Fruit fly (Drosophila melanogaster) whole organism, embryonic: ENCODE measurements around the gene Hexo1.
A peak's percentile ranks its signal among the peaks of the same experiment; 100 is the strongest.

Experiments
- Ada2b ChIP-seq: fragments of 200-800 bp; sonication (Bioruptor generic); IDR thresholded peaks from 2 replicates; pipeline ENCODE4 v1.3.6; 2022; ENCODE audit warnings: missing biosample characterization, missing genetic modification characterization
- CG10209 ChIP-seq: fragments of 200-800 bp; sonication (Bioruptor generic); optimal IDR thresholded peaks from 3 replicates; lab custom pipeline; 2017; ENCODE audit warnings: missing biosample characterization, mild to moderate bottlenecking, missing genetic modification characterization, missing genetic modification reagents
- CG10654 ChIP-seq: fragments of 200-800 bp; sonication (Bioruptor generic); optimal IDR thresholded peaks from 2 replicates; lab custom pipeline; 2016; ENCODE audit warnings: missing biosample characterization, missing genetic modification characterization
- CG11093 ChIP-seq: fragments of 200-800 bp; sonication (Bioruptor generic); IDR thresholded peaks from 3 replicates; pipeline ENCODE4 v1.3.6; 2022; ENCODE audit warnings: missing biosample characterization, missing genetic modification characterization
- CG12744 ChIP-seq: fragments of 200-800 bp; sonication (Bioruptor generic); optimal IDR thresholded peaks from 2 replicates; lab custom pipeline; 2016; ENCODE audit warnings: missing biosample characterization, missing genetic modification characterization
- CG13123 ChIP-seq: fragments of 200-800 bp; sonication (Bioruptor generic); optimal IDR thresholded peaks from 2 replicates; lab custom pipeline; 2016; ENCODE audit warnings: missing biosample characterization, missing genetic modification characterization
- CG17359 ChIP-seq: fragments of 200-800 bp; sonication (Bioruptor generic); optimal IDR thresholded peaks from 3 replicates; lab custom pipeline; 2018; ENCODE audit warnings: missing biosample characterization, mild to moderate bottlenecking, missing genetic modification characterization, moderate library complexity
- CG18476 ChIP-seq: fragments of 200-800 bp; sonication (Bioruptor generic); optimal IDR thresholded peaks from 2 replicates; lab custom pipeline; 2016; ENCODE audit warnings: missing biosample characterization, mild to moderate bottlenecking, missing genetic modification characterization
- CG2120 ChIP-seq: fragments of 200-800 bp; sonication (Bioruptor generic); optimal IDR thresholded peaks from 3 replicates; lab custom pipeline; 2016; ENCODE audit warnings: missing biosample characterization, missing genetic modification characterization
- CG3065 ChIP-seq: fragments of 200-800 bp; sonication (Bioruptor generic); optimal IDR thresholded peaks from 2 replicates; lab custom pipeline; 2016; ENCODE audit warnings: missing biosample characterization, missing genetic modification characterization
- CG34422 ChIP-seq: fragments of 200-800 bp; sonication (Bioruptor generic); IDR thresholded peaks from 3 replicates; pipeline ENCODE4 v1.3.6; 2022; ENCODE audit warnings: missing biosample characterization, missing genetic modification characterization
- CG3726 ChIP-seq: fragments of 200-800 bp; sonication (Bioruptor generic); IDR thresholded peaks from 3 replicates; pipeline ENCODE4, ENCODE4 v1.3.6; 2022; ENCODE audit warnings: missing biosample characterization, missing genetic modification characterization
- CG3847 ChIP-seq: fragments of 200-800 bp; sonication (Bioruptor generic); IDR thresholded peaks from 2 replicates; pipeline ENCODE4 v1.3.6; 2022; ENCODE audit warnings: missing biosample characterization, missing genetic modification characterization
- CG4282 ChIP-seq: fragments of 200-800 bp; sonication (Bioruptor generic); optimal IDR thresholded peaks from 2 replicates; lab custom pipeline; 2016; ENCODE audit warnings: missing biosample characterization, missing genetic modification characterization
- CG4730 ChIP-seq: fragments of 200-800 bp; sonication (Bioruptor generic); IDR thresholded peaks from 2 replicates; pipeline ENCODE4 v1.3.6; 2022; ENCODE audit warnings: missing biosample characterization, missing genetic modification characterization
- CG5180 ChIP-seq: fragments of 200-800 bp; sonication (Bioruptor generic); optimal IDR thresholded peaks from 3 replicates; lab custom pipeline; 2017; ENCODE audit warnings: missing biosample characterization, missing genetic modification characterization, mild to moderate bottlenecking, moderate library complexity, missing genetic modification reagents
- CG5953 ChIP-seq: fragments of 200-800 bp; sonication (Bioruptor generic); IDR thresholded peaks from 2 replicates; pipeline ENCODE4 v1.3.6; 2022; ENCODE audit warnings: missing biosample characterization, missing genetic modification characterization
- CG6254 ChIP-seq: fragments of 200-800 bp; sonication (Bioruptor generic); optimal IDR thresholded peaks from 3 replicates; lab custom pipeline; 2017; ENCODE audit warnings: mild to moderate bottlenecking, missing biosample characterization, missing genetic modification reagents, missing genetic modification characterization
- CG8478 ChIP-seq: fragments of >200 bp; optimal IDR thresholded peaks from 2 replicates; lab custom pipeline; 2018
- CG8944 ChIP-seq: fragments of 200-800 bp; sonication (Bioruptor generic); optimal IDR thresholded peaks from 3 replicates; lab custom pipeline; 2016; ENCODE audit warnings: missing biosample characterization, missing genetic modification characterization
- CTCF ChIP-seq: fragments of 200-800 bp; sonication (Bioruptor generic); optimal IDR thresholded peaks from 2 replicates; lab custom pipeline; 2017; ENCODE audit warnings: missing biosample characterization, mild to moderate bottlenecking, missing genetic modification characterization, moderate library complexity
- Dfd ChIP-seq, 2 experiments: fragments of >200 bp; optimal IDR thresholded peaks; 2 replicates each; lab custom pipeline; 2017; ENCODE audit warnings: missing biosample characterization in 2 of 2, missing genetic modification characterization in 2 of 2
- Dip2 ChIP-seq: fragments of 200-800 bp; sonication (Bioruptor generic); IDR thresholded peaks from 2 replicates; pipeline ENCODE4 v1.3.6; 2022; ENCODE audit warnings: missing biosample characterization, missing genetic modification characterization
- Dref ChIP-seq: fragments of 200-800 bp; sonication (Bioruptor generic); IDR thresholded peaks from 2 replicates; pipeline ENCODE4 v1.3.6; 2022; ENCODE audit warnings: missing biosample characterization, missing genetic modification characterization
- ERR ChIP-seq: fragments of 200-800 bp; sonication (Bioruptor generic); optimal IDR thresholded peaks from 2 replicates; lab custom pipeline; 2016; ENCODE audit warnings: missing biosample characterization, missing genetic modification characterization
- H2.0 ChIP-seq: fragments of 200-800 bp; sonication (Bioruptor generic); IDR thresholded peaks from 2 replicates; pipeline ENCODE4 v1.3.6; 2022; ENCODE audit warnings: missing biosample characterization, missing genetic modification characterization
- Hmx ChIP-seq: fragments of 200-800 bp; sonication (Bioruptor generic); optimal IDR thresholded peaks from 2 replicates; lab custom pipeline; 2016; ENCODE audit warnings: missing biosample characterization, missing genetic modification characterization
- Lpt ChIP-seq: fragments of >200 bp; optimal IDR thresholded peaks from 2 replicates; lab custom pipeline; 2018; ENCODE audit warnings: missing biosample characterization, missing genetic modification characterization
- Mad ChIP-seq: fragments of 200-800 bp; sonication (Bioruptor generic); optimal IDR thresholded peaks from 2 replicates; lab custom pipeline; 2016; ENCODE audit warnings: missing biosample characterization, missing genetic modification characterization
- NC2α ChIP-seq: fragments of 200-800 bp; sonication (Bioruptor generic); optimal IDR thresholded peaks from 2 replicates; lab custom pipeline; 2016; ENCODE audit warnings: missing biosample characterization, missing genetic modification characterization
- TFAM ChIP-seq: fragments of 200-800 bp; sonication (Bioruptor generic); optimal IDR thresholded peaks from 2 replicates; lab custom pipeline; 2017; ENCODE audit warnings: missing biosample characterization, missing genetic modification characterization, inconsistent platforms
- Taf1 ChIP-seq: fragments of 200-800 bp; sonication (Bioruptor generic); IDR thresholded peaks from 2 replicates; pipeline ENCODE4 v1.3.6; 2022; ENCODE audit warnings: missing biosample characterization, missing genetic modification characterization
- Usf ChIP-seq: fragments of 200-800 bp; sonication (Bioruptor generic); optimal IDR thresholded peaks from 2 replicates; lab custom pipeline; 2017; ENCODE audit warnings: missing genotype, missing biosample characterization, missing genetic modification characterization
- aop ChIP-seq: fragments of 200-800 bp; sonication (Bioruptor generic); IDR thresholded peaks from 2 replicates; pipeline ENCODE4 v1.3.6; 2022; ENCODE audit warnings: missing biosample characterization, missing genetic modification characterization
- cad ChIP-seq: fragments of >200 bp; optimal IDR thresholded peaks from 2 replicates; lab custom pipeline; 2017; ENCODE audit warnings: missing biosample characterization, missing genetic modification characterization
- cas ChIP-seq: fragments of 200-800 bp; sonication (Bioruptor generic); IDR thresholded peaks from 2 replicates; pipeline ENCODE4 v1.3.6; 2022; ENCODE audit warnings: missing biosample characterization, missing genetic modification characterization
- chif ChIP-seq, 2 experiments: fragments of 200-800 bp; sonication (Bioruptor generic); optimal IDR thresholded peaks; 3 replicates each; lab custom pipeline; 2016; ENCODE audit warnings: missing biosample characterization in 2 of 2, missing genetic modification characterization in 2 of 2
- dmrt11E ChIP-seq: fragments of 200-800 bp; sonication (Bioruptor generic); optimal IDR thresholded peaks from 3 replicates; lab custom pipeline; 2018; ENCODE audit warnings: missing biosample characterization, mild to moderate bottlenecking, missing genetic modification characterization, moderate library complexity
- fd3F ChIP-seq: fragments of 200-800 bp; sonication (Bioruptor generic); optimal IDR thresholded peaks from 2 replicates; lab custom pipeline; 2018; ENCODE audit warnings: missing biosample characterization, mild to moderate bottlenecking, missing genetic modification characterization, moderate library complexity
- gcm ChIP-seq: fragments of 200-800 bp; sonication (Bioruptor generic); optimal IDR thresholded peaks from 2 replicates; lab custom pipeline; 2019; ENCODE audit warnings: missing biosample characterization, mild to moderate bottlenecking, missing genetic modification characterization, moderate library complexity
- grn ChIP-seq: fragments of 200-800 bp; sonication (Bioruptor generic); optimal IDR thresholded peaks from 3 replicates; lab custom pipeline; 2017; ENCODE audit warnings: missing biosample characterization, missing genetic modification characterization
- gt ChIP-seq: fragments of 200-800 bp; sonication (Bioruptor generic); IDR thresholded peaks from 2 replicates; pipeline ENCODE4 v1.3.6; 2022; ENCODE audit warnings: missing biosample characterization, missing genetic modification characterization
- hbn ChIP-seq: fragments of 200-800 bp; sonication (Bioruptor generic); IDR thresholded peaks from 2 replicates; pipeline ENCODE4 v1.3.6; 2022; ENCODE audit warnings: missing biosample characterization, missing genetic modification characterization; ENCODE audit not compliant: partially characterized antibody
- luna ChIP-seq: fragments of 200-800 bp; sonication (Bioruptor generic); optimal IDR thresholded peaks from 2 replicates; lab custom pipeline; 2016; ENCODE audit warnings: missing biosample characterization, missing genetic modification characterization
- nerfin-2 ChIP-seq: fragments of 200-800 bp; sonication (Bioruptor generic); IDR thresholded peaks from 2 replicates; pipeline ENCODE4 v1.3.6; 2022; ENCODE audit warnings: missing biosample characterization, missing genetic modification characterization; ENCODE audit not compliant: partially characterized antibody
- oc ChIP-seq: fragments of 200-800 bp; sonication (Bioruptor generic); optimal IDR thresholded peaks from 2 replicates; lab custom pipeline; 2018; ENCODE audit warnings: missing biosample characterization, mild to moderate bottlenecking, missing genetic modification characterization, moderate library complexity
- prd ChIP-seq, 3 experiments: fragments of >200 bp in 2 of 3; fragments of 200-800 bp in 1 of 3; sonication (Bioruptor generic) in 1 of 3; optimal IDR thresholded peaks in 2 of 3; IDR thresholded peaks in 1 of 3; 2 replicates in 2 of 3; 3 replicates in 1 of 3; pipeline versions ENCODE4 v1.3.6 to Lab custom; 2017 to 2022; ENCODE audit warnings: missing biosample characterization in 1 of 3, missing genetic modification characterization in 1 of 3
- seq ChIP-seq: fragments of 200-800 bp; sonication (Bioruptor generic); IDR thresholded peaks from 2 replicates; pipeline ENCODE4 v1.3.6; 2022; ENCODE audit warnings: missing biosample characterization, missing genetic modification characterization
- stwl ChIP-seq: fragments of 200-800 bp; sonication (Bioruptor generic); optimal IDR thresholded peaks from 3 replicates; lab custom pipeline; 2018; ENCODE audit warnings: missing biosample characterization, mild to moderate bottlenecking, missing genetic modification characterization, moderate library complexity
- vvl ChIP-seq: fragments of 200-800 bp; sonication (Bioruptor generic); IDR thresholded peaks from 2 replicates; pipeline ENCODE4 v1.3.6; 2022; ENCODE audit warnings: missing biosample characterization, missing genetic modification characterization
- wek ChIP-seq: fragments of 200-800 bp; sonication (Bioruptor generic); optimal IDR thresholded peaks from 3 replicates; lab custom pipeline; 2018; ENCODE audit warnings: missing biosample characterization, mild to moderate bottlenecking, missing genetic modification characterization, moderate library complexity
- zen ChIP-seq: fragments of 200-800 bp; sonication (Bioruptor generic); optimal IDR thresholded peaks from 3 replicates; lab custom pipeline; 2018; ENCODE audit warnings: missing biosample characterization, mild to moderate bottlenecking, missing genetic modification characterization, moderate library complexity

Gene Hexo1

dm6 chr3L:4269920-4270319 is 18.5 kb upstream of the Hexo1 start (continued):
- TF ChIP-seq CG11093 (GFP tag; lab: Robert Waterston, UW) (0 out of 3 replicates have a peak, but pooled peaks have one; percentile 60), CG4282 (GFP tag; lab: Kevin White, UChicago) (no peak), CG8478 (no peak), CG3726 (GFP tag; lab: Robert Waterston, UW) (no peak), H2.0 (peak; percentile 20; the same call in 1 of the 2 replicates), wek (GFP tag; lab: Kevin White, UChicago) (no peak), zen (tag; lab: Kevin White, UChicago) (no peak), luna (no peak), Ada2b (GFP tag; lab: Robert Waterston, UW) (peak; percentile 58), CG6254 (peak; percentile 61), ERR (no peak), fd3F (GFP tag; lab: Kevin White, UChicago) (peak; percentile 52), CG12744 (no peak), CG2120 (no peak), TFAM (GFP tag; lab: Kevin White, UChicago) (no peak), aop (GFP tag; lab: Robert Waterston, UW) (no peak), CG3065 (GFP tag; lab: Kevin White, UChicago) (no peak), NC2α (GFP tag; lab: Kevin White, UChicago) (no peak), CG17359 (peak; percentile 81), CG13123 (GFP tag; lab: Kevin White, UChicago) (no peak), CG10654 (GFP tag; lab: Kevin White, UChicago) (peak; percentile 50), nerfin-2 (GFP tag; lab: Robert Waterston, UW) (no peak), oc (tag; lab: Kevin White, UChicago) (peak; percentile 74), cad (GFP tag; lab: Kevin White, UChicago) (no peak), dmrt11E (tag; lab: Kevin White, UChicago) (peak; percentile 68), CG10209 (GFP tag; lab: Kevin White, UChicago) (peak; percentile 66), cas (GFP tag; lab: Robert Waterston, UW) (0 out of 2 replicates have a peak, but pooled peaks have one; percentile 10), Mad (GFP tag; lab: Kevin White, UChicago) (no peak), stwl (tag; lab: Kevin White, UChicago) (no peak), hbn (GFP tag; lab: Robert Waterston, UW) (no peak), Usf (GFP tag; lab: Kevin White, UChicago) (peak; percentile 15), CG3847 (peak; percentile 34; the same call in 1 of the 2 replicates), CG8944 (GFP tag; lab: Kevin White, UChicago) (no peak), chif (GFP tag; optimal IDR thresholded peaks at IDR 0.05; lab: Kevin White, UChicago) (no peak), gt (GFP tag; lab: Robert Waterston, UW) (0 out of 2 replicates have a peak, but pooled peaks have one; percentile 7), CG18476 (GFP tag; lab: Kevin White, UChicago) (peak; percentile 35), Dfd (GFP tag; optimal IDR thresholded peaks at IDR 0.05; lab: Kevin White, UChicago) (no peak), CG5953 (GFP tag; lab: Robert Waterston, UW) (peak; percentile 53; the same call in 1 of the 2 replicates), Hmx (GFP tag; lab: Kevin White, UChicago) (no peak), CG34422 (GFP tag; lab: Robert Waterston, UW) (peak; percentile 54; the same call in 1 of the 3 replicates), Dip2 (no peak), CG4730 (peak; percentile 30; the same call in 1 of the 2 replicates), Lpt (GFP tag; lab: Kevin White, UChicago) (no peak), vvl (GFP tag; lab: Robert Waterston, UW) (peak; percentile 56; the same call in 1 of the 2 replicates), prd (optimal IDR thresholded peaks at IDR 0.05; lab: Kevin White, UChicago) (no peak), prd (GFP tag; IDR thresholded peaks at IDR 0.05; lab: Robert Waterston, UW) (peak; percentile 66; the same call in 2 of the 3 replicates), Taf1 (GFP tag; lab: Robert Waterston, UW) (peak; percentile 18; the same call in 1 of the 2 replicates), CG5180 (GFP tag; lab: Kevin White, UChicago) (peak; percentile 56), grn (GFP tag; lab: Kevin White, UChicago) (no peak), CTCF (GFP tag; lab: Kevin White, UChicago) (no peak), seq (GFP tag; lab: Robert Waterston, UW) (peak; percentile 62; the same call in 1 of the 2 replicates), gcm (GFP tag; lab: Kevin White, UChicago) (peak; percentile 72), Dref (GFP tag; lab: Robert Waterston, UW) (no peak)
